Fruit fly (Drosophila melanogaster): Measurements from ENCODE around the gene CG6763.
A peak's percentile ranks its signal among the peaks of the same experiment; 100 is the strongest.

The CG6763 gene

dm6 chr3R:23335577-23335976 lies 51.8 kb downstream of the CG6763 start (continued):
- TF ChIP-seq CG13123 (GFP tag; optimal IDR thresholded peaks at IDR 0.05) (no peak), Meics (GFP tag; optimal IDR thresholded peaks at IDR 0.05) (peak; percentile 94), CHES-1-like (GFP tag; optimal IDR thresholded peaks at IDR 0.05) (no peak), CG1233 (GFP tag; optimal IDR thresholded peaks at IDR 0.05) (peak; percentile 80), CG18262 (tag; optimal IDR thresholded peaks at IDR 0.05) (peak; percentile 50), pan (optimal IDR thresholded peaks at IDR 0.05) (no peak), pan (GFP tag; optimal IDR thresholded peaks at IDR 0.05 in 1 of 2, IDR thresholded peaks at IDR 0.05 in 1 of 2) (peak in 1 of 2 experiments; percentile 48), Mad (GFP tag; optimal IDR thresholded peaks at IDR 0.05) (no peak), CG15601 (tag; optimal IDR thresholded peaks at IDR 0.05) (peak; percentile 5), Hr78 (GFP tag; optimal IDR thresholded peaks at IDR 0.05) (peak in 1 of 2 experiments; percentile 10), Rx (GFP tag; IDR thresholded peaks at IDR 0.05) (0 out of 2 replicates have a peak, but pooled peaks have one; percentile 33), hkb (optimal IDR thresholded peaks at IDR 0.05) (no peak), hkb (GFP tag; IDR thresholded peaks at IDR 0.05) (peak; percentile 61), Neu2 (GFP tag; optimal IDR thresholded peaks at IDR 0.05; ENCODE audit: borderline replicate concordance) (no peak), HLH54F (GFP tag; optimal IDR thresholded peaks at IDR 0.05) (no peak), CG14441 (GFP tag; IDR thresholded peaks at IDR 0.05) (peak; percentile 25; the same call in 1 of the 2 replicates), CG11456 (GFP tag; IDR thresholded peaks at IDR 0.05) (no peak; the same call in 1 of the 3 replicates), Optix (GFP tag; IDR thresholded peaks at IDR 0.05) (0 out of 3 replicates have a peak, but pooled peaks have one; percentile 37), BtbVII (GFP tag; optimal IDR thresholded peaks at IDR 0.05) (peak; percentile 94), CG33557 (GFP tag; optimal IDR thresholded peaks at IDR 0.05) (no peak), jigr1 (GFP tag; IDR thresholded peaks at IDR 0.05) (no peak), lilli (GFP tag; optimal IDR thresholded peaks at IDR 0.05) (peak; percentile 38), CG30020 (tag; optimal IDR thresholded peaks at IDR 0.05) (no peak), CG15269 (tag; optimal IDR thresholded peaks at IDR 0.05) (peak; percentile 87), NFAT (GFP tag; IDR thresholded peaks at IDR 0.05) (peak; percentile 59; the same call in 1 of the 2 replicates), CG1529 (GFP tag; optimal IDR thresholded peaks at IDR 0.05) (peak; percentile 10), CG11696 (GFP tag; IDR thresholded peaks at IDR 0.05) (peak; percentile 56; the same call in 1 of the 2 replicates), croc (GFP tag; conservative IDR thresholded peaks at IDR 0.05) (no peak), CG1603 (tag; optimal IDR thresholded peaks at IDR 0.05) (no peak), Ravus (GFP tag; IDR thresholded peaks at IDR 0.05) (no peak), bab2 (GFP tag; optimal IDR thresholded peaks at IDR 0.05) (no peak), HLH4C (GFP tag; IDR thresholded peaks at IDR 0.05; ENCODE audit: partially characterized antibody) (no peak), trh (GFP tag; optimal IDR thresholded peaks at IDR 0.05) (peak; percentile 7), pho (GFP tag; optimal IDR thresholded peaks at IDR 0.05) (no peak), lab (GFP tag; optimal IDR thresholded peaks at IDR 0.05) (peak; percentile 94), zf30C (GFP tag; optimal IDR thresholded peaks at IDR 0.05) (no peak), CG7987 (GFP tag; optimal IDR thresholded peaks at IDR 0.05) (peak; percentile 51), CG17359 (tag; optimal IDR thresholded peaks at IDR 0.05) (peak; percentile 64), ranshi (GFP tag; IDR thresholded peaks at IDR 0.05) (peak; percentile 53; the same call in 1 of the 2 replicates), gro (GFP tag; optimal IDR thresholded peaks at IDR 0.05) (no peak), mld (GFP tag; IDR thresholded peaks at IDR 0.05; ENCODE audit: partially characterized antibody) (no peak), tll (GFP tag; optimal IDR thresholded peaks at IDR 0.05) (no peak), HmgD (GFP tag; optimal IDR thresholded peaks at IDR 0.05) (no peak), cwo (GFP tag; optimal IDR thresholded peaks at IDR 0.05) (peak; percentile 90), CG2202 (tag; optimal IDR thresholded peaks at IDR 0.05) (peak; percentile 0), grn (GFP tag; optimal IDR thresholded peaks at IDR 0.05) (peak; percentile 10), fd96Cb (tag; optimal IDR thresholded peaks at IDR 0.05) (peak; percentile 47), Dek (tag; optimal IDR thresholded peaks at IDR 0.05) (peak; percentile 79), CG10543 (GFP tag; optimal IDR thresholded peaks at IDR 0.05) (peak; percentile 93), mirr (GFP tag; optimal IDR thresholded peaks at IDR 0.05) (peak; percentile 34)

Data from whole organism, embryonic.